Worm (Caenorhabditis elegans): Measurements from ENCODE around the gene R05G6.4.

Gene R05G6.4

DNA sequence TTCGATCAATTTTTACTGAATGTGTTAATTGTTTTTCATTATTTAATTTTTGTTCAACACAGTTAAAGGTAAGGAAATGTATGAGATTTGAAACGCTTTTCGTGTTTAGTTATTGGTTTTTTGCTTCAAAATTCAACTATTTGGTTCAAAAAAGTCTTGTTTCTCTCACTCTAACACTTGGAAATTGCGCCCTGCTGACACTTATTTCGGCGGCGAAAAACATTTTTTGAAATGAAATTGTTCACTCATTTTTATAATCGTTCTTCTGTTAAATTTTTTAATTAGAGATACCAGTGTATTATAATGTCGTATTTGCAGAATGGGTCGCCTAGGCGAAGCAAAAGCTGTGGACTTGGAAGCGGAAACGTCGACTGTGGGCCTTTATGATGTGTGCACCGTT is 34.9 kb upstream of the R05G6.4 start, which contains the start of gene rod-1:
TSS of gene rod-1 (plus strand) at position 319 of the 400 bp plus-strand sequence.
- no peak for TF ChIP-seq lin-39 (tag; optimal IDR thresholded peaks at IDR 0.05)
- TF ChIP-seq unc-55 (GFP tag; optimal IDR thresholded peaks at IDR 0.05): peak; percentile 46

DNA sequence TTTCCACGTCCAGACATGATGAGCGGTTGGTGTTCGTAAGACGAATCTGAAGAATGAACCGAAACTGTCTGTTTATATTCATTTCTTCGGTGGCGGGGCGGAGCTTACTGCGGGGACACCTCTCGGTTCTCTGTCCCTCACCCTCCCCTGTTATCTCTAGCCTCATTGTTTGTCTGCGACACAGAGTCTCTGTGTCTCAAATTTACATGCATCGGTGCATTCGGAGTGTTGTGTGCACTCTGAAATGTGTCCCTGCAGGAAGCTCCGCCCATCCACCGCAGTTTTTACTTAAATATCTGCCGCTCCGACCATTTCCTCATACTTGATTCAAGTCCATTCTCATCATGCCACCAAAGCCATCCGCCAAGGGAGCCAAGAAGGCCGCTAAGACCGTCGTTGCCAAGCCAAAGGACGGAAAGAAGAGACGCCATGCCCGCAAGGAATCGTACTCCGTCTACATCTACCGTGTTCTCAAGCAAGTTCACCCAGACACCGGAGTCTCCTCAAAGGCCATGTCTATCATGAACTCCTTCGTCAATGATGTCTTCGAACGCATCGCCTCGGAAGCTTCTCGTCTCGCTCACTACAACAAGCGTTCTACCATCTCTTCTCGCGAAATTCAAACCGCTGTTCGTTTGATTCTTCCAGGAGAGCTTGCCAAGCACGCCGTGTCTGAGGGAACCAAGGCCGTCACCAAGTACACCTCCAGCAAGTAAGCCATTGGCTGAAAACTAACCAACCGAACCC is 26.7 kb upstream of the R05G6.4 start, which contains the start of the genes his-61 and his-62:
TSS of gene his-61 (minus strand) at position 17 of the 747 bp plus-strand sequence.
TSS of gene his-62 (plus strand) at position 345 of the 747 bp plus-strand sequence.
- TF ChIP-seq ztf-1 (GFP tag; conservative IDR thresholded peaks at IDR 0.05) (no peak), gmeb-1 (tag; optimal IDR thresholded peaks at IDR 0.05) (no peak), nhr-77 (tag; optimal IDR thresholded peaks at IDR 0.05) (no peak), alr-1 (tag; optimal IDR thresholded peaks at IDR 0.05) (no peak), R02D3.7 (tag; optimal IDR thresholded peaks at IDR 0.05) (no peak), mab-5 (tag; optimal IDR thresholded peaks at IDR 0.05) (peak; percentile 71), unc-39 (tag; optimal IDR thresholded peaks at IDR 0.05) (no peak), nhr-237 (tag; optimal IDR thresholded peaks at IDR 0.05) (no peak), lin-39 (tag; optimal IDR thresholded peaks at IDR 0.05) (no peak), F13H6.1 (tag; optimal IDR thresholded peaks at IDR 0.05) (peak; percentile 73), ceh-16 (tag; optimal IDR thresholded peaks at IDR 0.05) (peak; percentile 51), Y55F3AM.14 (GFP tag; optimal IDR thresholded peaks at IDR 0.05) (no peak), mdl-1 (tag; optimal IDR thresholded peaks at IDR 0.05) (no peak), sma-3 (GFP tag; optimal IDR thresholded peaks at IDR 0.05) (peak; percentile 52), sem-4 (tag; optimal IDR thresholded peaks at IDR 0.05) (no peak), nhr-6 (tag; optimal IDR thresholded peaks at IDR 0.05) (no peak), nhr-12 (tag; optimal IDR thresholded peaks at IDR 0.05) (no peak), sma-9 (GFP tag; optimal IDR thresholded peaks at IDR 0.05) (peak; percentile 89), sma-9 (tag; optimal IDR thresholded peaks at IDR 0.05) (no peak), aly-2 (tag; optimal IDR thresholded peaks at IDR 0.05) (no peak), ceh-82 (tag; optimal IDR thresholded peaks at IDR 0.05) (no peak), snpc-4 (tag; optimal IDR thresholded peaks at IDR 0.05) (no peak), fos-1 (tag; optimal IDR thresholded peaks at IDR 0.05) (peak; percentile 52), nhr-25 (tag; optimal IDR thresholded peaks at IDR 0.05) (peak; percentile 80), elt-3 (tag; optimal IDR thresholded peaks at IDR 0.05) (no peak), zag-1 (tag; optimal IDR thresholded peaks at IDR 0.05) (peak; percentile 61), nhr-10 (tag; optimal IDR thresholded peaks at IDR 0.05) (no peak), ama-1 (optimal IDR thresholded peaks at IDR 0.05) (no peak), elt-1 (tag; optimal IDR thresholded peaks at IDR 0.05) (no peak), nhr-129 (tag; optimal IDR thresholded peaks at IDR 0.05) (peak; percentile 24), crh-2 (tag; optimal IDR thresholded peaks at IDR 0.05) (peak; percentile 81), blmp-1 (tag; optimal IDR thresholded peaks at IDR 0.05; ENCODE audit: insufficient read depth) (no peak), skn-1 (tag; optimal IDR thresholded peaks at IDR 0.05) (no peak), lsy-2 (tag; optimal IDR thresholded peaks at IDR 0.05) (peak; percentile 2 to 65), lin-13 (GFP tag; optimal IDR thresholded peaks at IDR 0.05) (peak; percentile 74), nhr-11 (tag; optimal IDR thresholded peaks at IDR 0.05) (no peak), unc-62 (GFP tag; optimal IDR thresholded peaks at IDR 0.05) (no peak), lin-11 (tag; optimal IDR thresholded peaks at IDR 0.05) (no peak), ztf-11 (tag; optimal IDR thresholded peaks at IDR 0.05) (no peak), C34F6.9 (tag; optimal IDR thresholded peaks at IDR 0.05) (peak; percentile 56), ZK546.5 (tag; optimal IDR thresholded peaks at IDR 0.05) (no peak), unc-55 (GFP tag; optimal IDR thresholded peaks at IDR 0.05) (peak; percentile 49), nhr-23 (tag; optimal IDR thresholded peaks at IDR 0.05) (no peak), ztf-4 (tag; optimal IDR thresholded peaks at IDR 0.05) (no peak)
